Fruit fly (Drosophila melanogaster) whole organism, embryonic: ENCODE data around the gene Bruce.
"Not testable (repeated sequence)": the region's sequence is repeated elsewhere in the genome, so short reads cannot be mapped to it uniquely, and the experiment has no call there.

Experiments used
- CG15073 ChIP-seq: fragments of 200-800 bp; sonication (Bioruptor generic); optimal IDR thresholded peaks from 2 replicates; lab custom pipeline; 2016; ENCODE audit warnings: missing biosample characterization, missing genetic modification characterization
- Chrac-16 ChIP-seq: fragments of 200-800 bp; sonication (Bioruptor generic); optimal IDR thresholded peaks from 3 replicates; lab custom pipeline; 2016; ENCODE audit warnings: missing biosample characterization, missing genetic modification characterization

- TF ChIP-seq CG15073, Chrac-16: not testable (repeated sequence)
Measured at dm6 chr3R:10340649-10341048, 9.5 kb upstream of the Bruce start, which contains the start of gene CG18545.
